Fruit fly (Drosophila melanogaster): ENCODE data around the gene foxo.
A peak's percentile ranks its signal among the peaks of the same experiment; 100 is the strongest.

The foxo gene

dm6 chr3R:14100962-14101361 is 44.2 kb downstream of the foxo start:
- TF ChIP-seq CG32006 (GFP tag; optimal IDR thresholded peaks at IDR 0.05) (no peak), Eip75B (GFP tag; optimal IDR thresholded peaks at IDR 0.05) (no peak)

dm6 chr3R:14103022-14103421 is 46.3 kb downstream of the foxo start, which contains the start of gene PK1-R:
Gene PK1-R, minus strand, starts transcription at chr3R:14103122.
- no peak for TF ChIP-seq CG6792 (GFP tag; optimal IDR thresholded peaks at IDR 0.05)
- TF ChIP-seq CG6163 (GFP tag; IDR thresholded peaks at IDR 0.05): no peak
- TF ChIP-seq Hr4 (GFP tag; optimal IDR thresholded peaks at IDR 0.05): no peak
- TF ChIP-seq CG11762 (GFP tag; optimal IDR thresholded peaks at IDR 0.05; ENCODE audit: insufficient read depth): no peak
- TF ChIP-seq fkh (GFP tag; optimal IDR thresholded peaks at IDR 0.05): no peak
- TF ChIP-seq Ets21C (GFP tag; optimal IDR thresholded peaks at IDR 0.05): no peak
- no peak for TF ChIP-seq fd85E (GFP tag; optimal IDR thresholded peaks at IDR 0.05)
- TF ChIP-seq CG34406 (GFP tag; optimal IDR thresholded peaks at IDR 0.05): no peak
- no peak for TF ChIP-seq Eip78C (GFP tag)
- no peak for TF ChIP-seq Gug (GFP tag; IDR thresholded peaks at IDR 0.05)
- no peak for TF ChIP-seq dac (GFP tag; optimal IDR thresholded peaks at IDR 0.05)

dm6 chr3R:14107597-14107996 is 50.9 kb downstream of the foxo start:
- TF ChIP-seq Eip93F (GFP tag; optimal IDR thresholded peaks at IDR 0.05): no peak
- TF ChIP-seq spab (GFP tag; optimal IDR thresholded peaks at IDR 0.05): no peak
- no peak for TF ChIP-seq CG4318 (GFP tag; optimal IDR thresholded peaks at IDR 0.05)
- no peak for TF ChIP-seq CG11762 (GFP tag; optimal IDR thresholded peaks at IDR 0.05; ENCODE audit: insufficient read depth)
- no peak for TF ChIP-seq CG6854 (GFP tag; optimal IDR thresholded peaks at IDR 0.05)
- TF ChIP-seq CG3919 (GFP tag; optimal IDR thresholded peaks at IDR 0.05): no peak
- TF ChIP-seq esn (GFP tag; optimal IDR thresholded peaks at IDR 0.05): no peak
- no peak for TF ChIP-seq CG6792 (GFP tag; optimal IDR thresholded peaks at IDR 0.05)
- no peak for TF ChIP-seq fd85E (GFP tag; optimal IDR thresholded peaks at IDR 0.05)
- no peak for TF ChIP-seq CG6163 (GFP tag; IDR thresholded peaks at IDR 0.05)
- TF ChIP-seq OdsH (GFP tag; optimal IDR thresholded peaks at IDR 0.05): no peak
- no peak for TF ChIP-seq Hr4 (GFP tag; optimal IDR thresholded peaks at IDR 0.05)
- no peak for TF ChIP-seq ss (GFP tag; optimal IDR thresholded peaks at IDR 0.05)
- no peak for TF ChIP-seq CG1621 (tag; optimal IDR thresholded peaks at IDR 0.05)
- no peak for TF ChIP-seq CG15336 (GFP tag; IDR thresholded peaks at IDR 0.05)
- no peak for TF ChIP-seq eg (GFP tag; IDR thresholded peaks at IDR 0.05)
- no peak for TF ChIP-seq Eip75B (GFP tag; optimal IDR thresholded peaks at IDR 0.05)
- no peak for TF ChIP-seq Sox14 (GFP tag; optimal IDR thresholded peaks at IDR 0.05)

- TF ChIP-seq CG8119 (GFP tag; IDR thresholded peaks at IDR 0.05): peak; percentile 53
- TF ChIP-seq CG15336 (GFP tag; IDR thresholded peaks at IDR 0.05): peak; percentile 60; the same call in 1 of the 2 replicates
- peak; percentile 49 for TF ChIP-seq CG6792 (GFP tag; optimal IDR thresholded peaks at IDR 0.05)
- no peak for TF ChIP-seq svp (GFP tag)
- TF ChIP-seq vri (GFP tag; optimal IDR thresholded peaks at IDR 0.05): peak; percentile 64
- peak; percentile 85 for TF ChIP-seq Eip75B (GFP tag; optimal IDR thresholded peaks at IDR 0.05)
- no peak for TF ChIP-seq Sox15 (GFP tag; optimal IDR thresholded peaks at IDR 0.05)
- no peak for TF ChIP-seq Sox14 (GFP tag; optimal IDR thresholded peaks at IDR 0.05)
- no peak for TF ChIP-seq CG11762 (GFP tag; optimal IDR thresholded peaks at IDR 0.05; ENCODE audit: insufficient read depth)
- TF ChIP-seq CG6854 (GFP tag; optimal IDR thresholded peaks at IDR 0.05): no peak
- TF ChIP-seq fkh (GFP tag; optimal IDR thresholded peaks at IDR 0.05): peak; percentile 94
- peak; percentile 58 for TF ChIP-seq Hr39 (GFP tag; optimal IDR thresholded peaks at IDR 0.05)
- TF ChIP-seq CG3032 (tag; optimal IDR thresholded peaks at IDR 0.05): no peak
- TF ChIP-seq dac (GFP tag; optimal IDR thresholded peaks at IDR 0.05): peak; percentile 35
- TF ChIP-seq CG8319 (GFP tag; optimal IDR thresholded peaks at IDR 0.05): no peak
- TF ChIP-seq CG11294 (GFP tag; IDR thresholded peaks at IDR 0.05): peak; percentile 51
- TF ChIP-seq CG6276 (GFP tag; optimal IDR thresholded peaks at IDR 0.05): peak; percentile 43
- peak; percentile 57; the same call in 1 of the 3 replicates for TF ChIP-seq CG6163 (GFP tag; IDR thresholded peaks at IDR 0.05)
- no peak for TF ChIP-seq cyc (GFP tag; optimal IDR thresholded peaks at IDR 0.05)
- TF ChIP-seq fd59A (GFP tag; optimal IDR thresholded peaks at IDR 0.05): peak; percentile 18
- no peak for TF ChIP-seq Smox (GFP tag; optimal IDR thresholded peaks at IDR 0.05)
- peak; percentile 35 for TF ChIP-seq CG10669 (GFP tag; optimal IDR thresholded peaks at IDR 0.05)
- peak; percentile 30 for TF ChIP-seq CG6808 (GFP tag; optimal IDR thresholded peaks at IDR 0.05)
- no peak for TF ChIP-seq CG4318 (GFP tag; optimal IDR thresholded peaks at IDR 0.05)
- peak; percentile 24 for TF ChIP-seq spab (GFP tag; optimal IDR thresholded peaks at IDR 0.05)
- no peak for TF ChIP-seq salr (GFP tag; optimal IDR thresholded peaks at IDR 0.05)
- TF ChIP-seq Lpt (GFP tag; optimal IDR thresholded peaks at IDR 0.05): peak; percentile 14
- TF ChIP-seq Ets96B (tag; optimal IDR thresholded peaks at IDR 0.05): peak; percentile 6
- no peak for TF ChIP-seq CG31627 (GFP tag; optimal IDR thresholded peaks at IDR 0.05)
Measured at dm6 chr3R:14108158-14108921, 51.6 kb downstream of the foxo start, which contains the start of gene CG12402. Gene CG12402, minus strand, starts transcription at chr3R:14108321.
